Worm (Caenorhabditis elegans) whole organism, L1 larva: ENCODE measurements around the gene C02H6.1.
"Not testable (repeated sequence)": the region's sequence is repeated elsewhere in the genome, so short reads cannot be mapped to it uniquely, and the experiment has no call there.

Experiments
- blmp-1 ChIP-seq: fragments of 150-350 bp; optimal IDR thresholded peaks from 2 replicates; lab custom pipeline; 2014; ENCODE audit warnings: missing biosample characterization, missing genetic modification characterization
- ceh-90 ChIP-seq: sonication (generic microtip); optimal IDR thresholded peaks from 2 replicates; lab custom pipeline; 2016; ENCODE audit warnings: missing genetic modification characterization, missing compliant biosample characterization
- dsc-1 ChIP-seq: sonication (generic microtip); optimal IDR thresholded peaks from 2 replicates; lab custom pipeline; 2016; ENCODE audit warnings: mild to moderate bottlenecking, missing genetic modification characterization, missing compliant biosample characterization
- efl-3 ChIP-seq: fragments of 200-800 bp; sonication (Bioruptor generic); optimal IDR thresholded peaks from 2 replicates; lab custom pipeline; 2018; ENCODE audit warnings: mild to moderate bottlenecking, missing genetic modification characterization, missing compliant biosample characterization
- egl-27 ChIP-seq, 2 experiments: fragments of 150-350 bp in 1 of 2; sonication (generic microtip); optimal IDR thresholded peaks; 3 replicates each; lab custom pipeline; 2017 to 2018; ENCODE audit warnings: missing biosample characterization in 2 of 2, missing genetic modification characterization in 2 of 2, missing genetic modification reagents in 2 of 2
- ets-5 ChIP-seq: fragments of 200-800 bp; sonication (Bioruptor generic); IDR thresholded peaks from 2 replicates; pipeline ENCODE4 v1.3.6; 2022; ENCODE audit warnings: missing genetic modification characterization, missing compliant biosample characterization
- fkh-10 ChIP-seq: sonication (generic microtip); optimal IDR thresholded peaks from 2 replicates; lab custom pipeline; 2017; ENCODE audit warnings: missing biosample characterization, missing genetic modification reagents, missing genetic modification characterization
- fkh-4 ChIP-seq: sonication (generic microtip); optimal IDR thresholded peaks from 2 replicates; lab custom pipeline; 2016; ENCODE audit warnings: missing compliant biosample characterization, missing genetic modification characterization, borderline replicate concordance
- fos-1 ChIP-seq: fragments of 150-350 bp; optimal IDR thresholded peaks from 2 replicates; lab custom pipeline; 2014; ENCODE audit warnings: missing biosample characterization, missing genetic modification characterization
- grh-1 ChIP-seq: fragments of 200-800 bp; sonication (Bioruptor generic); IDR thresholded peaks from 2 replicates; pipeline ENCODE4 v1.3.6; 2022; ENCODE audit warnings: missing genetic modification reagents, missing genetic modification characterization, missing compliant biosample characterization
- isw-1 ChIP-seq: fragments of 200-800 bp; sonication (Bioruptor generic); IDR thresholded peaks from 2 replicates; pipeline ENCODE4 v1.3.6; 2022; ENCODE audit warnings: missing genetic modification characterization, missing compliant biosample characterization
- jun-1 ChIP-seq: fragments of 150-350 bp; optimal IDR thresholded peaks from 2 replicates; lab custom pipeline; 2014; ENCODE audit warnings: missing biosample characterization, missing genetic modification reagents, missing genetic modification characterization
- mdl-1 ChIP-seq, 2 experiments: fragments of 150-350 bp; optimal IDR thresholded peaks; 2 replicates each; lab custom pipeline; 2014 to 2017; ENCODE audit warnings: missing biosample characterization in 2 of 2, missing genetic modification characterization in 2 of 2, inconsistent platforms in 1 of 2
- mef-2 ChIP-seq: fragments of 150-350 bp; optimal IDR thresholded peaks from 2 replicates; lab custom pipeline; 2014; ENCODE audit warnings: missing biosample characterization, missing genetic modification characterization
- nhr-11 ChIP-seq: fragments of 150-350 bp; optimal IDR thresholded peaks from 2 replicates; lab custom pipeline; 2014; ENCODE audit warnings: missing biosample characterization, missing genetic modification characterization
- nhr-12 ChIP-seq: sonication (generic microtip); optimal IDR thresholded peaks from 2 replicates; lab custom pipeline; 2017; ENCODE audit warnings: missing biosample characterization, missing genetic modification characterization
- pag-3 ChIP-seq: sonication (generic microtip); optimal IDR thresholded peaks from 2 replicates; lab custom pipeline; 2017; ENCODE audit warnings: missing genetic modification characterization, mild to moderate bottlenecking, missing compliant biosample characterization, antibody characterized with exemption, borderline replicate concordance; ENCODE audit not compliant: insufficient read depth
- sox-4 ChIP-seq: sonication (generic microtip); optimal IDR thresholded peaks from 2 replicates; lab custom pipeline; 2016; ENCODE audit warnings: missing genetic modification characterization, missing compliant biosample characterization
- sptf-1 ChIP-seq: fragments of 150-350 bp; optimal IDR thresholded peaks from 2 replicates; lab custom pipeline; 2014; ENCODE audit warnings: missing biosample characterization, missing genetic modification characterization
- tbx-2 ChIP-seq: sonication (generic microtip); optimal IDR thresholded peaks from 2 replicates; lab custom pipeline; 2016; ENCODE audit warnings: missing genetic modification characterization, missing compliant biosample characterization
- ztf-4 ChIP-seq: fragments of 150-350 bp; optimal IDR thresholded peaks from 2 replicates; lab custom pipeline; 2014; ENCODE audit warnings: missing biosample characterization, missing genetic modification characterization

The C02H6.1 gene

ce11 chrV:7345494-7345893, 44.2 kb downstream of the C02H6.1 start, which contains the start of gene nhr-147:
nhr-147 (plus strand) TSS chrV:7345794.
- TF ChIP-seq pag-3 (tag; lab: Kevin White, UChicago); grh-1; jun-1 (tag; lab: Kevin White, UChicago): not testable (repeated sequence)

- TF ChIP-seq mef-2 (tag; lab: Kevin White, UChicago) (no peak), fos-1 (tag; lab: Kevin White, UChicago) (no peak), sox-4 (tag; lab: Kevin White, UChicago) (no peak), ceh-90 (tag; lab: Kevin White, UChicago) (no peak), efl-3 (GFP tag; lab: Kevin White, UChicago) (no peak), nhr-12 (tag; lab: Kevin White, UChicago) (no peak), nhr-11 (tag; lab: Kevin White, UChicago) (no peak), sptf-1 (no peak), isw-1 (no peak), tbx-2 (tag; lab: Kevin White, UChicago) (no peak)
These were observed 46.1 kb downstream of the C02H6.1 start, which contains the start of gene srh-244 for ce11 chrV:7343522-7343921. srh-244 (plus strand) TSS chrV:7343822.

ce11 chrV:7341942-7342341, 47.7 kb downstream of the C02H6.1 start, which contains the start of the genes nhr-263 and nhr-148:
nhr-263 (minus strand) TSS chrV:7342042.
nhr-148 (plus strand) TSS chrV:7342156.
- TF ChIP-seq dsc-1 (tag; lab: Kevin White, UChicago): no peak
- TF ChIP-seq blmp-1: peak; percentile 2
- TF ChIP-seq, all 84 proteins: peak for 1

- TF ChIP-seq efl-3 (GFP tag; lab: Kevin White, UChicago) (no peak), ztf-4 (no peak), mdl-1 (tag; optimal IDR thresholded peaks at IDR 0.05; lab: Kevin White, UChicago) (no peak), ets-5 (GFP tag; lab: Robert Waterston, UW) (no peak), egl-27 (tag; optimal IDR thresholded peaks at IDR 0.05; lab: Kevin White, UChicago) (no peak), fkh-4 (tag; lab: Kevin White, UChicago) (no peak), fkh-10 (GFP tag; lab: Kevin White, UChicago) (no peak), dsc-1 (tag; lab: Kevin White, UChicago) (no peak)
These were observed 49.8 kb downstream of the C02H6.1 start, which contains the start of gene srh-187 for ce11 chrV:7339831-7340230. srh-187 (minus strand) TSS chrV:7339931.
